Worm (Caenorhabditis elegans) whole organism, late embryonic: ENCODE results near the gene Y54F10BM.6.
A peak's percentile ranks its signal among the peaks of the same experiment; 100 is the strongest.

Experiments used
- C38D4.7 ChIP-seq: fragments of 200-800 bp; sonication (Bioruptor generic); optimal IDR thresholded peaks from 2 replicates; lab custom pipeline; 2018; ENCODE audit warnings: mild to moderate bottlenecking, missing genetic modification characterization, moderate library complexity, missing compliant biosample characterization
- ceh-34 ChIP-seq: sonication (generic microtip); optimal IDR thresholded peaks from 2 replicates; lab custom pipeline; 2016; ENCODE audit warnings: mild to moderate bottlenecking, missing genetic modification characterization, missing compliant biosample characterization
- elt-2 ChIP-seq: sonication (generic microtip); optimal IDR thresholded peaks from 2 replicates; lab custom pipeline; 2016; ENCODE audit warnings: missing genetic modification reagents, missing genetic modification characterization, missing compliant biosample characterization
- fkh-10 ChIP-seq: fragments of 150-350 bp; optimal IDR thresholded peaks from 2 replicates; lab custom pipeline; 2014; ENCODE audit warnings: missing biosample characterization, missing genetic modification reagents, missing genetic modification characterization
- nhr-11 ChIP-seq: fragments of 150-350 bp; optimal IDR thresholded peaks from 2 replicates; lab custom pipeline; 2014; ENCODE audit warnings: missing biosample characterization, missing genetic modification characterization
- odd-2 ChIP-seq: sonication (generic microtip); optimal IDR thresholded peaks from 2 replicates; lab custom pipeline; 2017; ENCODE audit warnings: antibody characterized with exemption, mild to moderate bottlenecking, missing genetic modification characterization, missing compliant biosample characterization
- pha-4 ChIP-seq: fragments of 150-350 bp; optimal IDR thresholded peaks from 2 replicates; lab custom pipeline; 2018; ENCODE audit warnings: missing biosample characterization, missing genetic modification reagents, missing genetic modification characterization
- unc-86 ChIP-seq: sonication (generic microtip); optimal IDR thresholded peaks from 2 replicates; lab custom pipeline; 2016; ENCODE audit warnings: missing genetic modification characterization, missing compliant biosample characterization

DNA sequence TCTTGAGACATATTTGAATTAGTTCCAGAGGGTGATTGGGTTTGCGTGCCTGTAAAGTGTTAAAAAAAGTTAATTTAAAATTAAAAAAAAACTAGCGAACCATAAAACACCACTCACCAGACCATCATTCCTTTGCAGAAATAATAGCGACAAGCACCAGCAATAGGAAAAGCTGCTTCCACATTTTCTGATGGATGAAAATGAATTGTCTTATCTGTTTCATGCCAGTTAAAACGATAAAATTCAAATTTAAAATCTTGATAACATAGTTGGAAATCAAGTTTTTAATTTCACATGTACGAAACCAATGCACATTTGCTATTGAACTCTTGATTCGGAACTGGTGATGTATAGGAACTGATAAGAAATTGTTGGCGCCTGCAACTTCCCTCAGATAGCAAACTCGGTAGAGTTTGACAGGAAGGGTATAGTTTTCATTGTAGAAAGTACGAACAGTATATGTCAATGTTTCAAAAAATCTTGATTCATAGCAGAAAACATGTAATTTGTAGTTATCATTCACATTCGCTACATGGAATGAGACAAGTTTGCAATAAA, 23.4 kb upstream of the Y54F10BM.6 start, which contains the start of gene C39B5.10:
- TF ChIP-seq odd-2 (tag; lab: Kevin White, UChicago): no peak
- peak; percentile 13 for TF ChIP-seq elt-2 (tag; lab: Kevin White, UChicago)
- no peak for TF ChIP-seq nhr-11
- TF ChIP-seq C38D4.7 (GFP tag; lab: Kevin White, UChicago): no peak
- TF ChIP-seq unc-86 (tag; lab: Kevin White, UChicago): no peak
- no peak for TF ChIP-seq pha-4
- no peak for TF ChIP-seq fkh-10 (GFP tag; lab: Kevin White, UChicago)
- no peak for TF ChIP-seq ceh-34 (tag; lab: Kevin White, UChicago)
